Worm (Caenorhabditis elegans) whole organism, young adult: Measurements from ENCODE around the gene ZK682.7.

Source experiments
- B0035.1 ChIP-seq: sonication (generic microtip); optimal IDR thresholded peaks from 2 replicates; lab custom pipeline; 2016; ENCODE audit warnings: missing genetic modification characterization, mild to moderate bottlenecking, missing compliant biosample characterization, missing genotype, missing genetic modification reagents
- athp-1 ChIP-seq: sonication (generic microtip); optimal IDR thresholded peaks from 2 replicates; lab custom pipeline; 2017; ENCODE audit warnings: mild to moderate bottlenecking, missing genetic modification characterization, missing compliant biosample characterization
- nfya-1 ChIP-seq: sonication (generic microtip); optimal IDR thresholded peaks from 2 replicates; lab custom pipeline; 2017; ENCODE audit warnings: antibody characterized with exemption, missing compliant biosample characterization, missing genetic modification characterization, borderline replicate concordance; ENCODE audit not compliant: insufficient read depth

ce11 chrV:9246260-9246659, 45.7 kb downstream of the ZK682.7 start, which contains the start of gene aat-2:
- TF ChIP-seq athp-1 (no peak), nfya-1 (no peak), B0035.1 (tag; lab: Kevin White, UChicago) (no peak)
